Worm (Caenorhabditis elegans) whole organism, L1 larva: ENCODE data around the gene F21C10.4.

Experiments
- lin-13 ChIP-seq: fragments of 150-350 bp; optimal IDR thresholded peaks from 2 replicates; lab custom pipeline; 2014; ENCODE audit warnings: missing biosample characterization, missing genetic modification reagents, missing genetic modification characterization
- mab-9 ChIP-seq: fragments of 200-800 bp; sonication (Bioruptor generic); IDR thresholded peaks from 2 replicates; pipeline ENCODE4 v1.3.6; 2022; ENCODE audit warnings: missing genetic modification reagents, missing genetic modification characterization, missing compliant biosample characterization
- mep-1 ChIP-seq: fragments of 150-350 bp; optimal IDR thresholded peaks from 2 replicates; lab custom pipeline; 2014; ENCODE audit warnings: missing biosample characterization, missing genetic modification characterization
- nhr-11 ChIP-seq: fragments of 150-350 bp; optimal IDR thresholded peaks from 2 replicates; lab custom pipeline; 2014; ENCODE audit warnings: missing biosample characterization, missing genetic modification characterization
- nhr-71 ChIP-seq: sonication (generic microtip); optimal IDR thresholded peaks from 2 replicates; lab custom pipeline; 2016; ENCODE audit warnings: mild to moderate bottlenecking, missing genetic modification characterization, moderate library complexity, missing compliant biosample characterization
- pag-3 ChIP-seq: sonication (generic microtip); optimal IDR thresholded peaks from 2 replicates; lab custom pipeline; 2017; ENCODE audit warnings: missing genetic modification characterization, mild to moderate bottlenecking, missing compliant biosample characterization, antibody characterized with exemption, borderline replicate concordance; ENCODE audit not compliant: insufficient read depth
- swsn-7 ChIP-seq: sonication (generic microtip); optimal IDR thresholded peaks from 2 replicates; lab custom pipeline; 2016; ENCODE audit warnings: missing genetic modification characterization, missing compliant biosample characterization

DNA sequence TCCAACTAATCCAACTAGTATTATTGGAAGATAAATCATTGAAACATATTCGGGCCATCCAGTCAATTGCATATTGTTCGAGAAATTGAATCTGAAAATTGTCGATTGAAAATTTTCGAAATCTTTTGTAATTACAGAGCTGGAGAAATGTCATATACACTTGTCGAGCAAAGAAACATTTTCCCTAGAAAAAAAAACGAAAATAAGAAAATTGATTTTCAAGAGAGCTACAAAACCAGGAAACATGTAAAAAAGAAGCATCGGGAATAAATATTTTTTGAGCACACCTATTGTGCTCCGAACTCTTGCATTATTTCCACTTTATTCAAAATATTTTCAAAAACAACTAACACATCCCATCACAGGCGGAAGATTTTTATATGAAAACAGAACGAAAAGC lies 25.4 kb upstream of the F21C10.4 start, which contains the start of gene frpr-6:
- TF ChIP-seq mab-9 = no peak
- TF ChIP-seq swsn-7 = no peak
- no peak for TF ChIP-seq mep-1
- no peak for TF ChIP-seq nhr-11 (tag; lab: Kevin White, UChicago)
- no peak for TF ChIP-seq lin-13 (GFP tag; lab: Kevin White, UChicago)
- no peak for TF ChIP-seq nhr-71 (tag; lab: Kevin White, UChicago)
- no peak for TF ChIP-seq pag-3 (tag; lab: Kevin White, UChicago)
